Worm (Caenorhabditis elegans) whole organism, L2 larva: ENCODE results near the gene Y11D7A.5.
"Not testable (repeated sequence)": the region's sequence is repeated elsewhere in the genome, so short reads cannot be mapped to it uniquely, and the experiment has no call there.

Experiments
- ceh-82 ChIP-seq: fragments of 150-350 bp; optimal IDR thresholded peaks from 2 replicates; lab custom pipeline; 2014; ENCODE audit warnings: missing biosample characterization, missing genetic modification characterization
- egl-27 ChIP-seq: sonication (generic microtip); optimal IDR thresholded peaks from 3 replicates; lab custom pipeline; 2017; ENCODE audit warnings: missing biosample characterization, missing genetic modification reagents, missing genetic modification characterization
- elt-3 ChIP-seq: sonication (generic microtip); optimal IDR thresholded peaks from 2 replicates; lab custom pipeline; 2017; ENCODE audit warnings: missing biosample characterization, missing genetic modification characterization
- lin-11 ChIP-seq: fragments of 150-350 bp; sonication (generic microtip); optimal IDR thresholded peaks from 2 replicates; lab custom pipeline; 2014; ENCODE audit warnings: missing biosample characterization, missing genetic modification characterization, inconsistent platforms, mixed read lengths
- nhr-10 ChIP-seq: sonication (generic microtip); optimal IDR thresholded peaks from 2 replicates; lab custom pipeline; 2017; ENCODE audit warnings: missing biosample characterization, missing genetic modification characterization
- nhr-237 ChIP-seq: fragments of 150-350 bp; optimal IDR thresholded peaks from 2 replicates; lab custom pipeline; 2014; ENCODE audit warnings: missing biosample characterization, missing genetic modification characterization

- TF ChIP-seq egl-27 (tag; lab: Kevin White, UChicago); lin-11 (tag; lab: Kevin White, UChicago); nhr-237; elt-3; nhr-10 (tag; lab: Kevin White, UChicago); ceh-82 (tag; lab: Kevin White, UChicago): not testable (repeated sequence)
Measured at ce11 chrIV:9293825-9294224, 48.5 kb upstream of the Y11D7A.5 start, which contains the start of gene nhr-264.
